Worm (Caenorhabditis elegans) whole organism, L3 larva: ENCODE results near the gene C44B12.9.

ENCODE experiments used
- R02D3.7 ChIP-seq: fragments of 150-350 bp; optimal IDR thresholded peaks from 2 replicates; lab custom pipeline; 2014; ENCODE audit warnings: missing biosample characterization, missing genetic modification characterization
- ZK546.5 ChIP-seq: sonication (generic microtip); optimal IDR thresholded peaks from 2 replicates; lab custom pipeline; 2017; ENCODE audit warnings: missing biosample characterization, missing genetic modification characterization
- aly-2 ChIP-seq: fragments of 150-350 bp; optimal IDR thresholded peaks from 2 replicates; lab custom pipeline; 2014; ENCODE audit warnings: missing biosample characterization, missing genetic modification characterization
- ceh-16 ChIP-seq: sonication (generic microtip); optimal IDR thresholded peaks from 2 replicates; lab custom pipeline; 2017; ENCODE audit warnings: missing biosample characterization, missing genetic modification characterization
- ceh-9 ChIP-seq: sonication (generic microtip); optimal IDR thresholded peaks from 2 replicates; lab custom pipeline; 2018; ENCODE audit warnings: missing biosample characterization, missing genetic modification characterization
- daf-12 ChIP-seq: fragments of 150-350 bp; optimal IDR thresholded peaks from 2 replicates; lab custom pipeline; 2014; ENCODE audit warnings: missing biosample characterization, missing genetic modification reagents, missing genetic modification characterization
- egl-27 ChIP-seq: sonication (generic microtip); optimal IDR thresholded peaks from 4 replicates; lab custom pipeline; 2017; ENCODE audit warnings: missing biosample characterization, missing genetic modification reagents, missing genetic modification characterization
- egl-5 ChIP-seq: fragments of 150-350 bp; optimal IDR thresholded peaks from 2 replicates; lab custom pipeline; 2017; ENCODE audit warnings: missing biosample characterization, missing genetic modification reagents, missing genetic modification characterization, inconsistent platforms
- elt-2 ChIP-seq: sonication (generic microtip); optimal IDR thresholded peaks from 2 replicates; lab custom pipeline; 2016; ENCODE audit warnings: missing genetic modification reagents, mild to moderate bottlenecking, missing genetic modification characterization, missing compliant biosample characterization
- elt-3 ChIP-seq, 3 experiments: fragments of 150-350 bp in 1 of 3; sonication (generic microtip) in 2 of 3; optimal IDR thresholded peaks; 2 replicates in 2 of 3; 4 replicates in 1 of 3; lab custom pipeline; 2014 to 2017; ENCODE audit warnings: missing biosample characterization in 3 of 3, missing genetic modification characterization in 3 of 3
- eor-1 ChIP-seq, 2 experiments: fragments of 150-350 bp; optimal IDR thresholded peaks; 2 replicates each; lab custom pipeline; 2014 to 2018; ENCODE audit warnings: missing biosample characterization in 2 of 2, missing genetic modification characterization in 2 of 2
- fkh-10 ChIP-seq: sonication (generic microtip); optimal IDR thresholded peaks from 2 replicates; lab custom pipeline; 2017; ENCODE audit warnings: missing biosample characterization, missing genetic modification reagents, missing genetic modification characterization
- hmg-11 ChIP-seq: sonication (generic microtip); optimal IDR thresholded peaks from 2 replicates; lab custom pipeline; 2016; ENCODE audit warnings: missing genetic modification characterization, missing compliant biosample characterization
- lsy-12 ChIP-seq: sonication (generic microtip); optimal IDR thresholded peaks from 2 replicates; lab custom pipeline; 2016; ENCODE audit warnings: mild to moderate bottlenecking, missing genetic modification characterization, missing compliant biosample characterization
- mdl-1 ChIP-seq: fragments of 150-350 bp; optimal IDR thresholded peaks from 2 replicates; lab custom pipeline; 2014; ENCODE audit warnings: missing biosample characterization, missing genetic modification characterization
- mml-1 ChIP-seq: fragments of 150-350 bp; sonication (generic microtip); optimal IDR thresholded peaks from 3 replicates; lab custom pipeline; 2014; ENCODE audit warnings: missing biosample characterization, missing genetic modification characterization
- nfya-1 ChIP-seq: sonication (generic microtip); optimal IDR thresholded peaks from 2 replicates; lab custom pipeline; 2017; ENCODE audit warnings: missing genetic modification characterization, mild to moderate bottlenecking, missing compliant biosample characterization, antibody characterized with exemption, moderate library complexity; ENCODE audit not compliant: insufficient read depth
- nhr-11 ChIP-seq: fragments of 150-350 bp; optimal IDR thresholded peaks from 2 replicates; lab custom pipeline; 2014; ENCODE audit warnings: missing biosample characterization, missing genetic modification characterization
- nhr-237 ChIP-seq: fragments of 150-350 bp; optimal IDR thresholded peaks from 2 replicates; lab custom pipeline; 2014; ENCODE audit warnings: missing biosample characterization, missing genetic modification characterization
- nhr-25 ChIP-seq: sonication (generic microtip); optimal IDR thresholded peaks from 2 replicates; lab custom pipeline; 2017; ENCODE audit warnings: missing biosample characterization, missing genetic modification characterization
- nhr-28 ChIP-seq: fragments of 150-350 bp; optimal IDR thresholded peaks from 2 replicates; lab custom pipeline; 2014; ENCODE audit warnings: missing biosample characterization, missing genetic modification characterization
- nhr-43 ChIP-seq: sonication (generic microtip); optimal IDR thresholded peaks from 2 replicates; lab custom pipeline; 2016; ENCODE audit warnings: mild to moderate bottlenecking, missing genetic modification characterization, missing compliant biosample characterization; ENCODE audit not compliant: poor library complexity, severe bottlenecking
- nhr-67 ChIP-seq: fragments of 150-350 bp; optimal IDR thresholded peaks from 2 replicates; lab custom pipeline; 2014; ENCODE audit warnings: missing biosample characterization, missing genetic modification characterization
- nhr-77 ChIP-seq: fragments of 150-350 bp; optimal IDR thresholded peaks from 2 replicates; lab custom pipeline; 2014; ENCODE audit warnings: missing biosample characterization, missing genetic modification characterization
- pha-4 ChIP-seq: fragments of 150-350 bp; optimal IDR thresholded peaks from 2 replicates; lab custom pipeline; 2014; ENCODE audit warnings: missing biosample characterization, missing genetic modification reagents, missing genetic modification characterization
- pqm-1 ChIP-seq: fragments of 150-350 bp; optimal IDR thresholded peaks from 2 replicates; lab custom pipeline; 2017; ENCODE audit warnings: missing biosample characterization, missing genetic modification characterization, inconsistent platforms
- sea-2 ChIP-seq: fragments of 150-350 bp; sonication (generic microtip); optimal IDR thresholded peaks from 4 replicates; lab custom pipeline; 2014; ENCODE audit warnings: missing biosample characterization, missing genetic modification reagents, missing genetic modification characterization
- skn-1 ChIP-seq: fragments of 150-350 bp; optimal IDR thresholded peaks from 2 replicates; lab custom pipeline; 2014; ENCODE audit warnings: missing biosample characterization, missing genetic modification characterization
- snpc-4 ChIP-seq: fragments of 150-350 bp; optimal IDR thresholded peaks from 2 replicates; lab custom pipeline; 2014; ENCODE audit warnings: missing biosample characterization, missing genetic modification characterization
- unc-39 ChIP-seq: sonication (generic microtip); optimal IDR thresholded peaks from 4 replicates; lab custom pipeline; 2017; ENCODE audit warnings: missing biosample characterization, missing genetic modification characterization
- unc-62 ChIP-seq: fragments of 150-350 bp; sonication (generic microtip); optimal IDR thresholded peaks from 4 replicates; lab custom pipeline; 2014; ENCODE audit warnings: missing biosample characterization, missing genetic modification reagents, missing genetic modification characterization
- zag-1 ChIP-seq: fragments of 150-350 bp; optimal IDR thresholded peaks from 2 replicates; lab custom pipeline; 2014; ENCODE audit warnings: missing biosample characterization, missing genetic modification characterization
- ztf-4 ChIP-seq: fragments of 150-350 bp; optimal IDR thresholded peaks from 2 replicates; lab custom pipeline; 2014; ENCODE audit warnings: missing biosample characterization, missing genetic modification characterization

The C44B12.9 gene

DNA sequence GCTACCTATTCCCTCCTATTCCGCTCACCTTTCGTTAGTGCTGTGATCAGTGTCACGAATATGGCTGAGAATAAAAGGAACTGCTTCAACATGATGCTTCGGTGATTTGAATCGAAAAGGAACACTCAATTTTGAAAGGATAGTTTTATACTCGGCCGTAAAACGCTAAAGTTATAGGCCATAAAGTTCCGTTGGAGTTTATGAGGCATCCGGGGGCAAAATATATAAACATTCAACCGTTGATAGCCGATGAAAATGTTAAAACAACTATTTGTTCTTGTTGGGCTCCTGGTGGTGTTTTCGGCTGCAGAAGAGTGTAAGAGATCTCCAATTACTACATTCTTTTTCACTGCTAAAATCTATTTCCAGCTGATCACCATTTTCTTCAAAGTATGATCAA lies at the start of gene C44B12.9, which contains the start of gene C44B12.3:
Gene C44B12.9, minus strand, starts transcription at position 101 of the 400 bp plus-strand sequence.
Gene C44B12.3, plus strand, starts transcription at position 249 of the 400 bp plus-strand sequence.
- TF ChIP-seq nhr-25 (tag; lab: Kevin White, UChicago) (no peak), nhr-237 (tag; lab: Kevin White, UChicago) (no peak), aly-2 (tag; lab: Kevin White, UChicago) (no peak), ztf-4 (tag; lab: Kevin White, UChicago) (no peak), ceh-16 (tag; lab: Kevin White, UChicago) (no peak), lsy-12 (tag; lab: Kevin White, UChicago) (no peak), nfya-1 (tag; lab: Kevin White, UChicago) (no peak), daf-12 (tag; lab: Kevin White, UChicago) (no peak), egl-5 (tag; lab: Kevin White, UChicago) (no peak), mdl-1 (tag; lab: Kevin White, UChicago) (no peak), ZK546.5 (tag; lab: Kevin White, UChicago) (no peak), eor-1 (tag; optimal IDR thresholded peaks at IDR 0.05; lab: Kevin White, UChicago) (no peak), elt-2 (tag; lab: Kevin White, UChicago) (no peak), snpc-4 (tag; lab: Kevin White, UChicago) (no peak), nhr-67 (tag; lab: Kevin White, UChicago) (no peak)

DNA sequence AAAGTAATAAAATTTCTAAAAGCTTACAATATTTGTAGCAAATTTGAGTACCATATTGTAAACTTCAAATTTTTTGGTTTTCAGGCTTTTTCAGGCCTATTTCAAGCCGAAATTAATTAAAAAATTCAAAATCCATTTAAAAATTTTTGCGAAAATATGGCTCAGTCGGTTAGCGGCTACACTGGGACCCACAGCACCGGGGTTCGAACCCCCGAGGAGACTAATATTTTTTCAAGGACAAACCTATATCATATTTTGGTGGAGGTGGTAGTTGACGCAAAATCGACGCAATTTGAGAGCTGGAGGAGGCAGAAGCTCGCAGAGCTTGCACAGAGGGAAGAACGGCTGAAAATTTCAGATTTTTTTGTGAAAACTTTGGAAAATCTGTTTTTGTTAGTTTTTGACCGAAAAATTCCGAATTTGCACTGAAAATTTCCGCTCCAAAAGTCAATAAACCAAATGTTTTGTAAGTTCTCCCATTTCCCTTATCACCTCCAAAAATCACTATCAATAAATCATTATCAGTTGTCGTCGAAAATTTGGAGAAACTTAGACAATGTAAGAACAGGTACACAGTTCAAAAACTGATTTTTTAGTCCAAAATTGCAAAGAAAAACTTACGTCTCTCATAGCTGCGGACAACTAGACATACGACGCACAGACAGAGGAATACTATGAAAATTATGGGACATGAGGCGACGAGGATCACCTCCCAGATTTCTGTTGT lies 44.2 kb upstream of the C44B12.9 start:
- TF ChIP-seq ceh-9 (no peak), nhr-77 (tag; lab: Kevin White, UChicago) (no peak), elt-2 (tag; lab: Kevin White, UChicago) (peak; percentile 75), pqm-1 (tag; lab: Kevin White, UChicago) (peak; percentile 53), fkh-10 (GFP tag; lab: Kevin White, UChicago) (no peak), pha-4 (peak; percentile 21)

DNA sequence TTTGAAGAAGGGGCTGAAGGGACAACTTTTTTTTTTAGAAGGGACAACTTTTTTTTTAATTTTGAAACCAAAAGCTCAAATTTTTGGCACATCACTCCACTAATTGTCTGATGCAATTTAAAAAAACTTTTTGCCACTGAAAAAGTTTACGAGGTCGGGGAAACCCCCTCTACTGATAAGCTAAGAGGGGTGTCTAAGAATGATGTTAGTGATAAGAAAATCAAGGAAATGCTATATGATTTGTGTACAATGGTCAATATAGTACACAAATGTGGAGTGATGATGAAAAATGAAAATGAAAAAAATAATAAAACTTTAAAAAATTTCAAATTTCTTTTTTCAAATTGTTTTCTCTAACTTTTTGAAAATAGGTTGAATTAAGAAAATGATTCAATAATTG lies 43.2 kb upstream of the C44B12.9 start:
- TF ChIP-seq pha-4: peak; percentile 60
- peak; percentile 90 for TF ChIP-seq elt-2 (tag; lab: Kevin White, UChicago)
- peak; percentile 92 for TF ChIP-seq pqm-1 (tag; lab: Kevin White, UChicago)
- no peak for TF ChIP-seq elt-3 (tag; optimal IDR thresholded peaks at IDR 0.05; lab: Kevin White, UChicago)

DNA sequence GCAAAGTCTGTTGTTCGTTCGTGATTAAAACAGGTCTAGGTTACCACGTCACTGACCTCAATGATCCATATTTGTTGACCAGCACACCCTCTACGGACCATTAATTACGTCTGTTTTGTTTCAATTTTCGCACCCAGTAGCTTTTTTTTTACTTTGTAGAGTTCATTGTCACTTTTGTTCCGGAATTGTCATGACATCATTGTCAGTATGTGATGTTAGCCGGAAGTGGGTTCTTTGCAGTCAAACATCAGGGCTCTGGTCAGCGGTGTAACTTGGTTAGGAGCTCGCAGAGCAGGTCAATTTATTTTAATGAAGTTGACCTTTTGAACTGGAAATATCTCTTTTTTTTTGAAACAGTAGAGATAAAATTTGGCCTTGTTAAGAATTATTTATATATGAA lies 32.2 kb upstream of the C44B12.9 start, which contains the start of gene C44B12.6:
Gene C44B12.6, minus strand, starts transcription at position 101 of the 400 bp plus-strand sequence.
- no peak for TF ChIP-seq eor-1 (tag; optimal IDR thresholded peaks at IDR 0.05; lab: Kevin White, UChicago)
- no peak for TF ChIP-seq aly-2 (tag; lab: Kevin White, UChicago)
- TF ChIP-seq nhr-43 (tag; lab: Kevin White, UChicago): no peak
- no peak for TF ChIP-seq ceh-16 (tag; lab: Kevin White, UChicago)
- TF ChIP-seq mdl-1 (tag; lab: Kevin White, UChicago): no peak
- TF ChIP-seq nhr-11 (tag; lab: Kevin White, UChicago): no peak
- no peak for TF ChIP-seq zag-1 (tag; lab: Kevin White, UChicago)
- TF ChIP-seq lsy-12 (tag; lab: Kevin White, UChicago): no peak
- TF ChIP-seq skn-1 (tag; lab: Kevin White, UChicago): no peak
- TF ChIP-seq R02D3.7 (tag; lab: Kevin White, UChicago): no peak
- TF ChIP-seq nhr-28: no peak
- no peak for TF ChIP-seq ceh-9

DNA sequence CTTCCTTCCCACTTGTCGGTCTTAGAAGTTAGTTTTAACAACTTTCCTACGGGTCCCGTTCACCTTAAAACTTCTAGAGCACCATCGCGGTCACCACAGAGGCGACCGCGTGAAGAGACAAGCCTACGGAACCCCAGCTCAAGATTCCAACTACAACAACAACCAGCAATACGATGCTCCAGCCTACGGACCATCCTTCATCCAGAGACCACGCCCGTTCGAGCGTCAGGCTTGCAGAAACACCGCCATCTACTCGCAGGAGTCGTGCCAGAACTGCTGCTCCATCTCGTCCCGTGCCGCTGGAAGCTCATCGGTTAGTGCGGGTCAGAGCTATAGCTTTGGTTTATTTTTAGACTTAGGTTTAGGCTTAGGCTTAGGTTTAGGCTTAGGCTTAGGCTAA lies 23.4 kb upstream of the C44B12.9 start:
- no peak for TF ChIP-seq aly-2 (tag; lab: Kevin White, UChicago)
- no peak for TF ChIP-seq unc-62 (GFP tag; lab: Kevin White, UChicago)
- TF ChIP-seq sea-2: no peak
- TF ChIP-seq mml-1 (tag; lab: Kevin White, UChicago): no peak
- TF ChIP-seq hmg-11: no peak
- TF ChIP-seq nhr-67 (tag; lab: Kevin White, UChicago): no peak
- no peak for TF ChIP-seq egl-5 (tag; lab: Kevin White, UChicago)
- no peak for TF ChIP-seq egl-27 (tag; lab: Kevin White, UChicago)
- TF ChIP-seq unc-39: no peak
- no peak for TF ChIP-seq ceh-16 (tag; lab: Kevin White, UChicago)
- TF ChIP-seq lsy-12 (tag; lab: Kevin White, UChicago): no peak
- no peak for TF ChIP-seq elt-2 (tag; lab: Kevin White, UChicago)
- TF ChIP-seq eor-1 (tag; optimal IDR thresholded peaks at IDR 0.05; lab: Kevin White, UChicago): no peak
- TF ChIP-seq ceh-9: no peak
- TF ChIP-seq skn-1 (tag; lab: Kevin White, UChicago): no peak
